Worm (Caenorhabditis elegans): ENCODE data around the gene F36F12.7.

DNA sequence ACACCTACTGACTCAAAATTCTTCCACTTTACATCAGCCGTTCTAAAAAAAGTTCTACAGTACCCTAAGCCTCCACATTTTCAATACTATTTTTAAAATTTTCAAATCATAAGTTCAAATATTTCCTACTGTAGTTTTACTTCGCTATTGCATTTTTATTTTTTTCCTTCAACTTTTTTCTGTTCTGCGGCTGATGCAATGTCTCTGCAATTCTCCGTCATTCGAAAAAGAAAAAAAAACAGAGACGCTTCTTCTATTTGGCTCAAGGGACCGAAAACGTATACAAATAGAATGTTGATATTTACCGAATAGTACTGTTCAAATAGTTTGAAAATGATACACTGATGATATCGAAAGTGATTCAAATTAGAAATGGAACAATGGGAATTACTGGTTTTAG is 39.1 kb downstream of the F36F12.7 start:
- TF ChIP-seq him-1 (tag; optimal IDR thresholded peaks at IDR 0.05) = peak; percentile 23
- no peak for TF ChIP-seq dao-5 (tag; optimal IDR thresholded peaks at IDR 0.05)
